Worm (Caenorhabditis elegans): ENCODE results near the gene srx-45.

DNA sequence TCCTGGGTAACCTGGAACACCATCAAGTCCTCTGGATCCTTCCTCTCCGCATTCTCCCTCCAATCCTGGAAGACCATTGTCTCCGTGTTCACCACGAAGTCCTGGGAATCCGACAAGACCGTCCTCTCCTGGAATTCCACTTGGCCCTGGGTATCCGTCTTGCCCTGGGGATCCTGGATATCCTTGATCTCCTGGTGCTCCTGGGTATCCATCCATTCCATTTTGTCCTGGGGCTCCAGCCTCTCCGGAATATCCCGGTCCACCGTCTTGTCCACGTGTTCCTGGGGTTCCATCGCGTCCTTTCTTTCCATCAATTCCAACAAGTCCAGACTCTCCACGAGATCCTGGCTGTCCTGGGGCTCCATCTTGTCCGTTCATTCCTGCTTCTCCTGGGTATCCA lies 33.5 kb upstream of the srx-45 start:
- TF ChIP-seq unc-3 (GFP tag; conservative IDR thresholded peaks at IDR 0.05) (no peak), unc-3 (tag; optimal IDR thresholded peaks at IDR 0.05) (no peak), elt-2 (tag; optimal IDR thresholded peaks at IDR 0.05) (no peak), unc-86 (tag; optimal IDR thresholded peaks at IDR 0.05) (no peak), hlh-30 (tag; optimal IDR thresholded peaks at IDR 0.05; ENCODE audit: insufficient read depth) (no peak), elt-4 (tag; optimal IDR thresholded peaks at IDR 0.05) (no peak), tbx-2 (tag; optimal IDR thresholded peaks at IDR 0.05) (no peak), ama-1 (optimal IDR thresholded peaks at IDR 0.05) (no peak), sdc-2 (tag; optimal IDR thresholded peaks at IDR 0.05) (no peak), ceh-31 (tag; optimal IDR thresholded peaks at IDR 0.05) (no peak), rnt-1 (tag; optimal IDR thresholded peaks at IDR 0.05) (no peak), nhr-11 (tag; optimal IDR thresholded peaks at IDR 0.05) (no peak), pqm-1 (tag; optimal IDR thresholded peaks at IDR 0.05) (no peak)
